Worm (Caenorhabditis elegans): Measurements from ENCODE around the gene C35D10.7.

ce11 chrIII:4899035-4899578, 43.1 kb downstream of the C35D10.7 start, which contains the start of gene nhl-2:
- no peak for TF ChIP-seq elt-3 (tag; optimal IDR thresholded peaks at IDR 0.05)
- no peak for TF ChIP-seq nhr-12 (tag; optimal IDR thresholded peaks at IDR 0.05)
- TF ChIP-seq blmp-1 (tag; optimal IDR thresholded peaks at IDR 0.05), result no peak
- no peak for TF ChIP-seq unc-62 (GFP tag; optimal IDR thresholded peaks at IDR 0.05)
- no peak for TF ChIP-seq cnd-1 (tag; optimal IDR thresholded peaks at IDR 0.05)
- TF ChIP-seq ztf-11 (tag; optimal IDR thresholded peaks at IDR 0.05), result no peak
- no peak for TF ChIP-seq nhr-28 (tag; optimal IDR thresholded peaks at IDR 0.05)
- no peak for TF ChIP-seq nhr-2 (tag; optimal IDR thresholded peaks at IDR 0.05)
- no peak for TF ChIP-seq pha-4 (tag; optimal IDR thresholded peaks at IDR 0.05)
- no peak for TF ChIP-seq lin-13 (tag; optimal IDR thresholded peaks at IDR 0.05)
- no peak for TF ChIP-seq unc-39 (tag; optimal IDR thresholded peaks at IDR 0.05)

Data from whole organism, mixed stage, embryonic.